Worm (Caenorhabditis elegans): Measurements from ENCODE around the gene pacs-1.

Gene pacs-1

ce11 chrV:9191406-9191805 is 25.7 kb downstream of the pacs-1 start, which contains the start of gene sphr-1:
Gene sphr-1, plus strand, starts transcription at chrV:9191610.
- TF ChIP-seq efl-1 (optimal IDR thresholded peaks at IDR 0.05) (peak; percentile 1 to 55), efl-1 (GFP tag; optimal IDR thresholded peaks at IDR 0.05 in 1 of 2) (no peak), lin-39 (tag; optimal IDR thresholded peaks at IDR 0.05) (no peak), ets-5 (GFP tag; IDR thresholded peaks at IDR 0.05) (no peak), ceh-90 (tag; optimal IDR thresholded peaks at IDR 0.05) (no peak), ceh-82 (tag; optimal IDR thresholded peaks at IDR 0.05) (no peak), nhr-71 (tag; optimal IDR thresholded peaks at IDR 0.05) (peak; percentile 15), lsy-2 (tag; optimal IDR thresholded peaks at IDR 0.05) (no peak), lin-14 (GFP tag; optimal IDR thresholded peaks at IDR 0.05) (peak; percentile 61), mab-9 (GFP tag; IDR thresholded peaks at IDR 0.05) (no peak)

DNA sequence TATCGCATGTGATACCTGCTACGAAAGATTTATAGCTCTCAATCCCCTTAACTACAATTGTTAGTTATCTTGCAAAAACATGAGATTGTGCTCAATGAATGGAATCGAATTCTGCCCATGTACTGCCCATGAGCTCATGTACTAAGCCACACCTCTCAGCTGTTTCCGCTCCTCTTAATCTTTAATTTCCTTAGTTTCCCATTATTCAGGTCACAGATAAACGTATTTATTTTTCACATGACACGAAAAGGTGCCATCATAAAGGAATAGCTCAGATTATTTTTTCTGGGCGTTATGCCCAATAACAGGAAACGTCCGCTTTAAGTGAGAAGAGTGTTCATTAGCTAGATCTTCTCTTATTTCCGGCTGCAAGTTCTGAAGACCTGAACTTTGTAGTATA is 31.0 kb downstream of the pacs-1 start:
- TF ChIP-seq fkh-10 (GFP tag; optimal IDR thresholded peaks at IDR 0.05) (peak; percentile 14), nhr-71 (tag; optimal IDR thresholded peaks at IDR 0.05) (peak; percentile 29), nhr-47 (tag; optimal IDR thresholded peaks at IDR 0.05) (peak; percentile 42), sox-4 (tag; optimal IDR thresholded peaks at IDR 0.05) (peak; percentile 48), dsc-1 (tag; optimal IDR thresholded peaks at IDR 0.05) (peak; percentile 92), vab-15 (tag; optimal IDR thresholded peaks at IDR 0.05) (no peak), C34B4.2 (tag; optimal IDR thresholded peaks at IDR 0.05) (no peak), lin-39 (tag; optimal IDR thresholded peaks at IDR 0.05) (no peak), lin-14 (GFP tag; optimal IDR thresholded peaks at IDR 0.05) (peak; percentile 3), egl-13 (tag; optimal IDR thresholded peaks at IDR 0.05) (peak; percentile 61), efl-1 (optimal IDR thresholded peaks at IDR 0.05) (no peak), efl-1 (GFP tag; optimal IDR thresholded peaks at IDR 0.05 in 1 of 2) (peak in 1 of 2 experiments; percentile 59), pax-3 (tag; optimal IDR thresholded peaks at IDR 0.05) (peak; percentile 59), unc-86 (tag; optimal IDR thresholded peaks at IDR 0.05) (no peak), jun-1 (tag; optimal IDR thresholded peaks at IDR 0.05) (no peak), fkh-8 (tag; optimal IDR thresholded peaks at IDR 0.05) (peak; percentile 68)

ce11 chrV:9183718-9184441 is 33.2 kb downstream of the pacs-1 start:
- no peak for TF ChIP-seq F16B12.6 (tag; optimal IDR thresholded peaks at IDR 0.05)
- TF ChIP-seq fkh-8 (tag; optimal IDR thresholded peaks at IDR 0.05): peak; percentile 3
- TF ChIP-seq aha-1 (tag; optimal IDR thresholded peaks at IDR 0.05): no peak
- TF ChIP-seq nhr-71 (tag; optimal IDR thresholded peaks at IDR 0.05): no peak
- peak; percentile 26 for TF ChIP-seq lin-14 (GFP tag; optimal IDR thresholded peaks at IDR 0.05)
- no peak for TF ChIP-seq mdl-1 (tag; optimal IDR thresholded peaks at IDR 0.05)
- TF ChIP-seq ztf-11 (tag; optimal IDR thresholded peaks at IDR 0.05): no peak
- no peak for TF ChIP-seq swsn-7 (tag; optimal IDR thresholded peaks at IDR 0.05)
- TF ChIP-seq pqm-1 (tag; optimal IDR thresholded peaks at IDR 0.05): no peak
- no peak for TF ChIP-seq mep-1 (tag; optimal IDR thresholded peaks at IDR 0.05)
- TF ChIP-seq dpl-1 (GFP tag; optimal IDR thresholded peaks at IDR 0.05): no peak
- TF ChIP-seq nhr-11 (tag; optimal IDR thresholded peaks at IDR 0.05): no peak
- TF ChIP-seq skn-1 (tag; optimal IDR thresholded peaks at IDR 0.05): no peak
- TF ChIP-seq tbx-2 (tag; optimal IDR thresholded peaks at IDR 0.05): no peak
- peak; percentile 1 for TF ChIP-seq nhr-47 (tag; optimal IDR thresholded peaks at IDR 0.05)
- no peak for TF ChIP-seq nhr-77 (tag; optimal IDR thresholded peaks at IDR 0.05)
- peak; percentile 22 for TF ChIP-seq pax-3 (tag; optimal IDR thresholded peaks at IDR 0.05)
- TF ChIP-seq ceh-8 (GFP tag; optimal IDR thresholded peaks at IDR 0.05): no peak
- TF ChIP-seq dsc-1 (tag; optimal IDR thresholded peaks at IDR 0.05): peak; percentile 98
- no peak for TF ChIP-seq unc-62 (GFP tag; optimal IDR thresholded peaks at IDR 0.05)

- TF ChIP-seq sup-37 (GFP tag; optimal IDR thresholded peaks at IDR 0.05) (no peak), blmp-1 (tag; optimal IDR thresholded peaks at IDR 0.05) (peak; percentile 95)
Observed at ce11 chrV:9181669-9182250, 35.3 kb downstream of the pacs-1 start, which contains the start of gene ptr-1. Gene ptr-1, minus strand, starts transcription at chrV:9181719.

All from whole organism, L1 larva.